Fruit fly (Drosophila melanogaster) whole organism, embryonic: ENCODE measurements around the gene CG14650.

ENCODE experiments used
- Bteb2 ChIP-seq: fragments of 200-800 bp; sonication (Bioruptor generic); optimal IDR thresholded peaks from 2 replicates; lab custom pipeline; 2016; ENCODE audit warnings: missing biosample characterization, missing genetic modification characterization
- CG10565 ChIP-seq: fragments of 200-800 bp; sonication (Bioruptor generic); optimal IDR thresholded peaks from 3 replicates; lab custom pipeline; 2016; ENCODE audit warnings: missing biosample characterization, mild to moderate bottlenecking, missing genetic modification characterization
- CG12769 ChIP-seq: fragments of 200-800 bp; sonication (Bioruptor generic); optimal IDR thresholded peaks from 2 replicates; lab custom pipeline; 2019; ENCODE audit warnings: missing biosample characterization, mild to moderate bottlenecking, missing genetic modification characterization, moderate library complexity
- CG13296 ChIP-seq: fragments of 200-800 bp; sonication (Bioruptor generic); optimal IDR thresholded peaks from 3 replicates; lab custom pipeline; 2018; ENCODE audit warnings: missing biosample characterization, mild to moderate bottlenecking, missing genetic modification characterization
- CG15514 ChIP-seq: fragments of 200-800 bp; sonication (Bioruptor generic); optimal IDR thresholded peaks from 3 replicates; lab custom pipeline; 2017; ENCODE audit warnings: missing biosample characterization, missing genetic modification characterization, mild to moderate bottlenecking, moderate library complexity, missing genetic modification reagents
- CG1602 ChIP-seq: fragments of 200-800 bp; sonication (Bioruptor generic); optimal IDR thresholded peaks from 3 replicates; lab custom pipeline; 2016; ENCODE audit warnings: missing biosample characterization, missing genetic modification characterization
- CG17802 ChIP-seq: fragments of 200-800 bp; sonication (Bioruptor generic); optimal IDR thresholded peaks from 2 replicates; lab custom pipeline; 2018; ENCODE audit warnings: missing biosample characterization, mild to moderate bottlenecking, missing genetic modification characterization, moderate library complexity
- CG18011 ChIP-seq: fragments of 200-800 bp; sonication (Bioruptor generic); optimal IDR thresholded peaks from 2 replicates; lab custom pipeline; 2017; ENCODE audit warnings: missing biosample characterization, missing genetic modification characterization, mild to moderate bottlenecking, moderate library complexity, missing genotype
- CG18619 ChIP-seq: fragments of 200-800 bp; sonication (Bioruptor generic); optimal IDR thresholded peaks from 3 replicates; lab custom pipeline; 2017; ENCODE audit warnings: missing biosample characterization, mild to moderate bottlenecking, missing genetic modification characterization
- CG3065 ChIP-seq: fragments of 200-800 bp; sonication (Bioruptor generic); optimal IDR thresholded peaks from 2 replicates; lab custom pipeline; 2016; ENCODE audit warnings: missing biosample characterization, missing genetic modification characterization
- CG34376 ChIP-seq: fragments of 200-800 bp; sonication (Bioruptor generic); optimal IDR thresholded peaks from 2 replicates; lab custom pipeline; 2018; ENCODE audit warnings: missing biosample characterization, mild to moderate bottlenecking, missing genetic modification characterization
- CG3726 ChIP-seq: fragments of 200-800 bp; sonication (Bioruptor generic); IDR thresholded peaks from 3 replicates; pipeline ENCODE4, ENCODE4 v1.3.6; 2022; ENCODE audit warnings: missing biosample characterization, missing genetic modification characterization
- CG3838 ChIP-seq: fragments of 200-800 bp; sonication (Bioruptor generic); optimal IDR thresholded peaks from 3 replicates; lab custom pipeline; 2016; ENCODE audit warnings: missing biosample characterization, missing genetic modification characterization
- CG3847 ChIP-seq: fragments of 200-800 bp; sonication (Bioruptor generic); IDR thresholded peaks from 2 replicates; pipeline ENCODE4 v1.3.6; 2022; ENCODE audit warnings: missing biosample characterization, missing genetic modification characterization
- CG4424 ChIP-seq: fragments of 200-800 bp; sonication (Bioruptor generic); optimal IDR thresholded peaks from 3 replicates; lab custom pipeline; 2016; ENCODE audit warnings: missing biosample characterization, missing genetic modification characterization
- CG4707 ChIP-seq: fragments of 200-800 bp; sonication (Bioruptor generic); optimal IDR thresholded peaks from 2 replicates; lab custom pipeline; 2018; ENCODE audit warnings: missing biosample characterization, mild to moderate bottlenecking, missing genetic modification characterization, moderate library complexity
- CG7271 ChIP-seq: fragments of 200-800 bp; sonication (Bioruptor generic); optimal IDR thresholded peaks from 2 replicates; lab custom pipeline; 2018; ENCODE audit warnings: missing biosample characterization, mild to moderate bottlenecking, missing genetic modification characterization, moderate library complexity
- CG9609 ChIP-seq: fragments of 200-800 bp; sonication (Bioruptor generic); optimal IDR thresholded peaks from 3 replicates; lab custom pipeline; 2016; ENCODE audit warnings: missing biosample characterization, missing genetic modification characterization
- CG9932 ChIP-seq: fragments of 200-800 bp; sonication (Bioruptor generic); IDR thresholded peaks from 2 replicates; pipeline ENCODE4 v1.3.6; 2022; ENCODE audit warnings: missing biosample characterization, missing genetic modification characterization
- D19B ChIP-seq: fragments of 200-800 bp; sonication (Bioruptor generic); optimal IDR thresholded peaks from 2 replicates; lab custom pipeline; 2017; ENCODE audit warnings: missing biosample characterization, mild to moderate bottlenecking, missing genetic modification characterization
- Dfd ChIP-seq, 2 experiments: fragments of >200 bp; optimal IDR thresholded peaks; 2 replicates each; lab custom pipeline; 2017; ENCODE audit warnings: missing biosample characterization in 2 of 2, missing genetic modification characterization in 2 of 2
- GATAe ChIP-seq: fragments of 200-800 bp; sonication (Bioruptor generic); conservative IDR thresholded peaks from 2 replicates; pipeline ENCODE4 v1.3.6; 2022; ENCODE audit warnings: missing biosample characterization, missing genetic modification characterization
- H15 ChIP-seq: fragments of 200-800 bp; sonication (Bioruptor generic); IDR thresholded peaks from 3 replicates; pipeline ENCODE4 v1.3.6; 2022; ENCODE audit warnings: missing biosample characterization, missing genetic modification characterization
- H2.0 ChIP-seq: fragments of 200-800 bp; sonication (Bioruptor generic); IDR thresholded peaks from 2 replicates; pipeline ENCODE4 v1.3.6; 2022; ENCODE audit warnings: missing biosample characterization, missing genetic modification characterization
- HHEX ChIP-seq: fragments of 200-800 bp; sonication (Bioruptor generic); optimal IDR thresholded peaks from 3 replicates; lab custom pipeline; 2017; ENCODE audit warnings: missing biosample characterization, mild to moderate bottlenecking, missing genetic modification characterization, missing genetic modification reagents
- Hmr ChIP-seq: fragments of 200-800 bp; sonication (Bioruptor generic); optimal IDR thresholded peaks from 3 replicates; lab custom pipeline; 2017; ENCODE audit warnings: mild to moderate bottlenecking, missing biosample characterization, missing genetic modification reagents, missing genetic modification characterization
- Med ChIP-seq: fragments of 200-800 bp; sonication (Bioruptor generic); peaks from one replicate; lab custom pipeline; 2016; ENCODE audit warnings: missing biosample characterization, missing genetic modification characterization, mild to moderate bottlenecking, inconsistent platforms, moderate library complexity
- NC2β ChIP-seq: fragments of 200-800 bp; sonication (Bioruptor generic); optimal IDR thresholded peaks from 2 replicates; lab custom pipeline; 2016; ENCODE audit warnings: missing biosample characterization, missing genetic modification characterization
- Nf-YC ChIP-seq: fragments of 200-800 bp; optimal IDR thresholded peaks from 3 replicates; lab custom pipeline; 2019; ENCODE audit warnings: missing biosample characterization, mild to moderate bottlenecking, missing genetic modification characterization, moderate library complexity
- Ssrp ChIP-seq: fragments of 200-800 bp; sonication (Bioruptor generic); optimal IDR thresholded peaks from 2 replicates; lab custom pipeline; 2018; ENCODE audit warnings: missing biosample characterization, mild to moderate bottlenecking, missing genetic modification characterization, moderate library complexity
- Xbp1 ChIP-seq: fragments of 200-800 bp; sonication (Bioruptor generic); optimal IDR thresholded peaks from 3 replicates; lab custom pipeline; 2016; ENCODE audit warnings: missing biosample characterization, mild to moderate bottlenecking, missing genetic modification characterization
- Xrp1 ChIP-seq: fragments of 200-800 bp; sonication (Bioruptor generic); IDR thresholded peaks from 2 replicates; pipeline ENCODE4 v1.3.6; 2022; ENCODE audit warnings: missing biosample characterization, missing genetic modification characterization
- aop ChIP-seq: fragments of 200-800 bp; sonication (Bioruptor generic); IDR thresholded peaks from 2 replicates; pipeline ENCODE4 v1.3.6; 2022; ENCODE audit warnings: missing biosample characterization, missing genetic modification characterization
- bbx ChIP-seq: fragments of 200-800 bp; sonication (Bioruptor generic); IDR thresholded peaks from 2 replicates; pipeline ENCODE4 v1.3.6; 2022; ENCODE audit warnings: missing biosample characterization, missing genetic modification characterization; ENCODE audit not compliant: partially characterized antibody
- bigmax ChIP-seq: fragments of 200-800 bp; sonication (Bioruptor generic); optimal IDR thresholded peaks from 2 replicates; lab custom pipeline; 2018; ENCODE audit warnings: missing biosample characterization, mild to moderate bottlenecking, missing genetic modification characterization
- br ChIP-seq: fragments of >200 bp; optimal IDR thresholded peaks from 2 replicates; lab custom pipeline; 2017
- chinmo ChIP-seq: fragments of 200-800 bp; sonication (Bioruptor generic); IDR thresholded peaks from 4 replicates; pipeline ENCODE4 v1.3.6; 2022; ENCODE audit warnings: missing biosample characterization, missing genetic modification characterization; ENCODE audit not compliant: partially characterized antibody
- chn ChIP-seq: fragments of 200-800 bp; sonication (Bioruptor generic); optimal IDR thresholded peaks from 2 replicates; lab custom pipeline; 2016; ENCODE audit warnings: missing biosample characterization, missing genetic modification characterization
- dati ChIP-seq: fragments of 200-800 bp; sonication (Bioruptor generic); IDR thresholded peaks from 2 replicates; pipeline ENCODE4 v1.3.6; 2022; ENCODE audit warnings: missing biosample characterization, missing genetic modification characterization
- eve ChIP-seq, 2 experiments: fragments of >200 bp; optimal IDR thresholded peaks; 2 replicates each; lab custom pipeline; 2017; ENCODE audit warnings: missing biosample characterization in 2 of 2, missing genetic modification characterization in 2 of 2
- mirr ChIP-seq: fragments of 200-800 bp; sonication (Bioruptor generic); optimal IDR thresholded peaks from 3 replicates; lab custom pipeline; 2018; ENCODE audit warnings: missing biosample characterization, mild to moderate bottlenecking, missing genetic modification characterization
- onecut ChIP-seq: fragments of 200-800 bp; sonication (Bioruptor generic); IDR thresholded peaks from 2 replicates; pipeline ENCODE4 v1.3.6; 2022; ENCODE audit warnings: missing biosample characterization, missing genetic modification characterization
- peb ChIP-seq: fragments of 200-800 bp; sonication (Bioruptor generic); IDR thresholded peaks from 2 replicates; pipeline ENCODE4 v1.3.6; 2022; ENCODE audit warnings: missing biosample characterization, missing genetic modification characterization
- phol ChIP-seq: fragments of 200-800 bp; sonication (Bioruptor generic); optimal IDR thresholded peaks from 3 replicates; lab custom pipeline; 2018; ENCODE audit warnings: missing biosample characterization, mild to moderate bottlenecking, missing genetic modification characterization, moderate library complexity
- pita ChIP-seq: fragments of 200-800 bp; sonication (Bioruptor generic); optimal IDR thresholded peaks from 2 replicates; lab custom pipeline; 2017; ENCODE audit warnings: missing biosample characterization, mild to moderate bottlenecking, missing genetic modification characterization
- pros ChIP-seq: fragments of 200-800 bp; sonication (Bioruptor generic); optimal IDR thresholded peaks from 3 replicates; lab custom pipeline; 2019; ENCODE audit warnings: missing biosample characterization, mild to moderate bottlenecking, missing genetic modification characterization, moderate library complexity
- sd ChIP-seq: fragments of 200-800 bp; sonication (Bioruptor generic); optimal IDR thresholded peaks from 3 replicates; lab custom pipeline; 2018; ENCODE audit warnings: missing biosample characterization, mild to moderate bottlenecking, missing genetic modification characterization, moderate library complexity
- sisA ChIP-seq: fragments of 200-800 bp; sonication (Bioruptor generic); IDR thresholded peaks from 2 replicates; pipeline ENCODE4 v1.3.6; 2022; ENCODE audit warnings: missing biosample characterization, missing genetic modification characterization
- slou ChIP-seq: fragments of 200-800 bp; sonication (Bioruptor generic); optimal IDR thresholded peaks from 3 replicates; lab custom pipeline; 2016; ENCODE audit warnings: missing biosample characterization, missing genetic modification characterization
- sr ChIP-seq: fragments of 200-800 bp; sonication (Bioruptor generic); IDR thresholded peaks from 3 replicates; pipeline ENCODE4 v1.3.6; 2022; ENCODE audit warnings: missing biosample characterization, missing genetic modification characterization
- twi ChIP-seq: fragments of 200-800 bp; optimal IDR thresholded peaks from 2 replicates; lab custom pipeline; 2019; ENCODE audit warnings: missing biosample characterization, mild to moderate bottlenecking, missing genetic modification characterization, moderate library complexity
- wek ChIP-seq: fragments of 200-800 bp; sonication (Bioruptor generic); optimal IDR thresholded peaks from 3 replicates; lab custom pipeline; 2018; ENCODE audit warnings: missing biosample characterization, mild to moderate bottlenecking, missing genetic modification characterization, moderate library complexity

The CG14650 gene

dm6 chr3R:4445083-4445482 is 7.9 kb downstream of the CG14650 start (continued):
- TF ChIP-seq dati (GFP tag; lab: Robert Waterston, UW): no peak
- no peak for TF ChIP-seq Hmr
- TF ChIP-seq pros (GFP tag; lab: Kevin White, UChicago): no peak
- TF ChIP-seq CG18619: no peak
- no peak for TF ChIP-seq br
- TF ChIP-seq peb (GFP tag; lab: Robert Waterston, UW): no peak
- TF ChIP-seq H15: no peak
- TF ChIP-seq D19B (GFP tag; lab: Kevin White, UChicago): peak; percentile 24
- no peak for TF ChIP-seq Dfd (GFP tag; optimal IDR thresholded peaks at IDR 0.05; lab: Kevin White, UChicago)
- TF ChIP-seq CG18011 (GFP tag; lab: Kevin White, UChicago): no peak
- TF ChIP-seq sd (tag; lab: Kevin White, UChicago): peak; percentile 27
- TF ChIP-seq CG4707: no peak
- no peak for TF ChIP-seq CG13296
- no peak for TF ChIP-seq CG3847 (GFP tag; lab: Robert Waterston, UW)
- no peak for TF ChIP-seq CG7271 (tag; lab: Kevin White, UChicago)
- no peak for TF ChIP-seq NC2β (GFP tag; lab: Kevin White, UChicago)
- no peak for TF ChIP-seq bigmax
- no peak for TF ChIP-seq CG15514
- TF ChIP-seq Med (GFP tag; lab: Kevin White, UChicago): no peak
- TF ChIP-seq sr (GFP tag; lab: Robert Waterston, UW): no peak
- TF ChIP-seq wek: peak; percentile 37
- TF ChIP-seq mirr: peak; percentile 68
- TF ChIP-seq CG3726: no peak
- no peak for TF ChIP-seq Bteb2 (GFP tag; lab: Kevin White, UChicago)
- no peak for TF ChIP-seq Nf-YC
- TF ChIP-seq CG4424 (GFP tag; lab: Kevin White, UChicago): no peak
- TF ChIP-seq CG9932 (GFP tag; lab: Robert Waterston, UW): no peak
- no peak for TF ChIP-seq CG17802 (tag; lab: Kevin White, UChicago)
- TF ChIP-seq chinmo: no peak
- TF ChIP-seq Ssrp (tag; lab: Kevin White, UChicago): no peak
- no peak for TF ChIP-seq H2.0 (GFP tag; lab: Robert Waterston, UW)
- no peak for TF ChIP-seq slou
- TF ChIP-seq Xrp1 (GFP tag; lab: Robert Waterston, UW): no peak
- TF ChIP-seq CG3838 (GFP tag; lab: Kevin White, UChicago): no peak
- TF ChIP-seq Xbp1: no peak
- TF ChIP-seq CG10565: no peak
- no peak for TF ChIP-seq phol (tag; lab: Kevin White, UChicago)
- no peak for TF ChIP-seq CG12769
- peak; percentile 1 for TF ChIP-seq CG34376 (GFP tag; lab: Kevin White, UChicago)
- TF ChIP-seq eve (GFP tag; optimal IDR thresholded peaks at IDR 0.05; lab: Kevin White, UChicago): no peak
- TF ChIP-seq aop: no peak
- no peak for TF ChIP-seq CG1602 (GFP tag; lab: Kevin White, UChicago)
- TF ChIP-seq pita: no peak
- no peak for TF ChIP-seq sisA
- TF ChIP-seq CG3065: no peak
- TF ChIP-seq twi (tag; lab: Kevin White, UChicago): no peak
- no peak for TF ChIP-seq HHEX (GFP tag; lab: Kevin White, UChicago)
- TF ChIP-seq CG9609: no peak
- peak; percentile 51; the same call in 1 of the 2 replicates for TF ChIP-seq bbx (GFP tag; lab: Robert Waterston, UW)
- TF ChIP-seq GATAe: 0 out of 2 replicates have a peak, but pooled peaks have one; percentile 36
- TF ChIP-seq chn: no peak
- no peak for TF ChIP-seq onecut (GFP tag; lab: Robert Waterston, UW)
